Fruit fly (Drosophila melanogaster): ENCODE results near the gene rdx.

The rdx gene

DNA sequence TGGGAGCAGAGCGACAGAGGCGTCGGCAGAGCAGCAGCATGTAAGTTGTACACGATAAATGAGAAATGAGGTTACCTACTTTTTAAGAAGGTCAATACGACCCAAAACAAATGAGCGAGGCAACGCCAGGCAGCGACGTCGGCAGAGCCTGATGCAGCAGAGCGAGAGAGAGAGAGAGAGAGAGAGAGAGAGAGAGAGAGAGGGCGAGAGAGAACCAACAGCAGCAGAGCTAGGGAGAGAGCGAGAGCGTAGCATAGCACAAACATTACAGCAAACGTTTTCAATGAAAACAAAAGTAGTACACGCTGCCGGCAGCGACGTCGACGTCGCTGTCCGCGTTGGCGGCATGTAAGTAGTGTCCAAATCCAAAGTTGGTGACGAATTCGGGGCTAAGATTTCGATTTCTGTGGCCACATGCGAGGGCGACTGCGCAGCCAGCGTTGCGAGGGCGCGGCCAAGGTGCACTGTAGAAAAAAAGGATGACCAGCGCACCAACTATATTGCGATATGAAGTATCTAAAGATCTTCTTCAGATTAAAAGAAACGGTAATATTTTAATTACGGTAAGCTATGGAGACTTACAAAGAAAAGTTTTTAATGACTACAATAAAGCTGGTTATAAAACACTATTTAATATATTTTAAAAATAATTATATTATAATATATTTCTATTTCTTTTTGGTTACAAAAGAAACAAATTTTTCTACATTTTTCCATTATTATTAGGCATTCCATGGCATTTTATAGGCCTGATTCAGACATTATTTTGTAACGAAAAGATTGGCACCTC, 14.0 kb downstream of the rdx start (continued):
- TF ChIP-seq NC2α (GFP tag; optimal IDR thresholded peaks at IDR 0.05) (peak; percentile 15), sr (GFP tag; IDR thresholded peaks at IDR 0.05) (peak; percentile 63; the same call in 2 of the 3 replicates), CG42726 (GFP tag; IDR thresholded peaks at IDR 0.05; ENCODE audit: partially characterized antibody) (no peak), CG17829 (tag; optimal IDR thresholded peaks at IDR 0.05) (peak; percentile 82), CG34422 (GFP tag; IDR thresholded peaks at IDR 0.05) (peak; percentile 88), hb (GFP tag; IDR thresholded peaks at IDR 0.05; ENCODE audit: partially characterized antibody) (no peak), H15 (GFP tag; IDR thresholded peaks at IDR 0.05) (peak; percentile 79; the same call in 2 of the 3 replicates), Tbp (GFP tag; optimal IDR thresholded peaks at IDR 0.05) (no peak), CG11504 (tag; optimal IDR thresholded peaks at IDR 0.05) (peak; percentile 94), Nf-YA (GFP tag; IDR thresholded peaks at IDR 0.05) (peak; percentile 60), mam (GFP tag; optimal IDR thresholded peaks at IDR 0.05) (no peak), CG18764 (GFP tag; optimal IDR thresholded peaks at IDR 0.05) (peak; percentile 57), ac (GFP tag; optimal IDR thresholded peaks at IDR 0.05) (no peak), Hsf (GFP tag; optimal IDR thresholded peaks at IDR 0.05) (peak; percentile 22), CG4424 (GFP tag; optimal IDR thresholded peaks at IDR 0.05) (peak; percentile 82), lov (optimal IDR thresholded peaks at IDR 0.05) (no peak), lov (GFP tag; IDR thresholded peaks at IDR 0.05) (no peak), zfh1 (GFP tag; IDR thresholded peaks at IDR 0.05) (peak; percentile 68; the same call in 1 of the 3 replicates), CG10565 (GFP tag; optimal IDR thresholded peaks at IDR 0.05) (peak; percentile 22), CG9932 (GFP tag; IDR thresholded peaks at IDR 0.05) (peak; percentile 14; the same call in 1 of the 2 replicates), bowl (GFP tag; IDR thresholded peaks at IDR 0.05) (0 out of 2 replicates have a peak, but pooled peaks have one; percentile 35), Opbp (GFP tag; IDR thresholded peaks at IDR 0.05; ENCODE audit: partially characterized antibody) (no peak), CG15601 (tag; optimal IDR thresholded peaks at IDR 0.05) (peak; percentile 67), Sox100B (GFP tag; optimal IDR thresholded peaks at IDR 0.05) (peak; percentile 95), CG14860 (GFP tag; IDR thresholded peaks at IDR 0.05; ENCODE audit: partially characterized antibody) (no peak), danr (GFP tag; IDR thresholded peaks at IDR 0.05) (peak; percentile 79; the same call in 1 of the 2 replicates), mirr (GFP tag; optimal IDR thresholded peaks at IDR 0.05) (peak; percentile 71), hbn (GFP tag; IDR thresholded peaks at IDR 0.05; ENCODE audit: partially characterized antibody) (peak; percentile 38; the same call in 1 of the 2 replicates), CG34224 (GFP tag; IDR thresholded peaks at IDR 0.05; ENCODE audit: partially characterized antibody) (peak; percentile 74), oc (tag; optimal IDR thresholded peaks at IDR 0.05) (peak; percentile 69), pzg (GFP tag; optimal IDR thresholded peaks at IDR 0.05) (no peak), Myb (GFP tag; optimal IDR thresholded peaks at IDR 0.05) (peak; percentile 18), dan (GFP tag; IDR thresholded peaks at IDR 0.05) (no peak), CG13123 (GFP tag; optimal IDR thresholded peaks at IDR 0.05) (peak; percentile 8), Bdp1 (GFP tag; optimal IDR thresholded peaks at IDR 0.05) (no peak), CG13287 (GFP tag; IDR thresholded peaks at IDR 0.05; ENCODE audit: partially characterized antibody) (peak; percentile 57), p53 (GFP tag; optimal IDR thresholded peaks at IDR 0.05) (no peak), CG32532 (GFP tag; IDR thresholded peaks at IDR 0.05) (peak; percentile 66), Usf (GFP tag; optimal IDR thresholded peaks at IDR 0.05) (peak; percentile 27), Fer1 (GFP tag; optimal IDR thresholded peaks at IDR 0.05) (peak; percentile 87), scrt (GFP tag; optimal IDR thresholded peaks at IDR 0.05) (peak; percentile 72), CG12769 (tag; optimal IDR thresholded peaks at IDR 0.05) (peak; percentile 45), HLH54F (GFP tag; optimal IDR thresholded peaks at IDR 0.05) (no peak), chn (GFP tag; optimal IDR thresholded peaks at IDR 0.05) (peak; percentile 40), nau (GFP tag; optimal IDR thresholded peaks at IDR 0.05) (peak; percentile 47), CG15514 (GFP tag; optimal IDR thresholded peaks at IDR 0.05) (peak; percentile 70), CG12236 (GFP tag; optimal IDR thresholded peaks at IDR 0.05) (no peak), CG10462 (GFP tag; optimal IDR thresholded peaks at IDR 0.05) (peak; percentile 67), CG8359 (GFP tag; optimal IDR thresholded peaks at IDR 0.05; ENCODE audit: borderline replicate concordance) (peak; percentile 75)

Measured in whole organism, embryonic.